Fruit fly (Drosophila melanogaster): Measurements from ENCODE around the gene eIF1A.

Gene eIF1A

DNA sequence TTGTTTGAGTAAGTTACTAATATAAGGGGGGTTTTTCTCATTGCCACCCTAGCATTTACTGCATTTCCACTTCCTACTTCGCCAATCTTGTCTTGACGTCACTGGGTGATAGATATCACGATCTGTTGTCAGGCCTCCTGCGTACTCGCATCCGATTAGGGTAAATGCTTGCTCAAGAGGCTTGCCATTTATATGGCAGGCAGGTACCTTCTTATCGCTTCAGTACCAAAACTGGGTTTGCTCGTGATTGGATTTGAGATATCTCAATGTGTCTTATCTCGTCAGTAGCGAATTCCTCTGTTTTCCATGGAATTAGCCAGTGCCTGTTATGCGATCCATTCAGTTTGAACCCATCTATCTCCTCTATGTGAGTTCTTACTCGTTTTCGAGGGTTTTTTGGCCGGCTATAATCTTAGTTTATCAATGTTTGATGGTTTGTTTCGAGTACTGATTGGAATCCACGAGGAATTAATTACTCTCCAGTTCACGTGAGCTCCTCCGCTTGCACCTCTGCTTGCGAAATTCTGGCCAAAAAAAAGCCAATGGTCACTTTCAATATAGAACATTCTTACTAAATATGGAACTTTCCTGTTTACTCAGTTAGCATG lies 6.5 kb downstream of the eIF1A start:
- TF ChIP-seq CG15710 (tag; optimal IDR thresholded peaks at IDR 0.05): no peak
- TF ChIP-seq rn (GFP tag; IDR thresholded peaks at IDR 0.05): no peak
- TF ChIP-seq Pif1A (GFP tag; optimal IDR thresholded peaks at IDR 0.05): no peak
- TF ChIP-seq CG13204 (GFP tag; optimal IDR thresholded peaks at IDR 0.05): no peak
- no peak for TF ChIP-seq CG12605 (GFP tag; IDR thresholded peaks at IDR 0.05)
- TF ChIP-seq Ets98B (GFP tag; IDR thresholded peaks at IDR 0.05): no peak
- TF ChIP-seq CG17806 (tag; optimal IDR thresholded peaks at IDR 0.05): no peak
- no peak for TF ChIP-seq CG10348 (GFP tag; IDR thresholded peaks at IDR 0.05)
- no peak for TF ChIP-seq CG32121 (GFP tag; IDR thresholded peaks at IDR 0.05)
- no peak for TF ChIP-seq Snoo (tag; optimal IDR thresholded peaks at IDR 0.05)
- no peak for TF ChIP-seq CG4496 (GFP tag; IDR thresholded peaks at IDR 0.05)
- TF ChIP-seq CG8301 (tag; optimal IDR thresholded peaks at IDR 0.05): no peak
- TF ChIP-seq fd96Ca (GFP tag; IDR thresholded peaks at IDR 0.05): no peak
- no peak for TF ChIP-seq CG14655 (GFP tag; optimal IDR thresholded peaks at IDR 0.05)
- no peak for TF ChIP-seq CG9948 (tag; optimal IDR thresholded peaks at IDR 0.05)
- no peak for TF ChIP-seq CG8159 (tag; optimal IDR thresholded peaks at IDR 0.05)
- TF ChIP-seq D1 (tag; optimal IDR thresholded peaks at IDR 0.05): no peak

dm6 chr3R:18283441-18283840 lies 9.0 kb downstream of the eIF1A start, which contains the start of the genes CG14312 and CG8064:
TSS of gene CG14312 (minus strand) at chr3R:18283528.
TSS of gene CG8064 (plus strand) at chr3R:18283660.
- no peak for TF ChIP-seq CG34367 (tag; optimal IDR thresholded peaks at IDR 0.05)
- TF ChIP-seq rn (GFP tag; IDR thresholded peaks at IDR 0.05): no peak
- no peak for TF ChIP-seq CG14655 (GFP tag; optimal IDR thresholded peaks at IDR 0.05)
- no peak for TF ChIP-seq EcR (GFP tag; optimal IDR thresholded peaks at IDR 0.05)
- no peak for TF ChIP-seq fd96Ca (GFP tag; IDR thresholded peaks at IDR 0.05)
- TF ChIP-seq CG8159 (tag; optimal IDR thresholded peaks at IDR 0.05): no peak
- TF ChIP-seq CG12605 (GFP tag; IDR thresholded peaks at IDR 0.05): no peak
- no peak for TF ChIP-seq CG13204 (GFP tag; optimal IDR thresholded peaks at IDR 0.05)
- no peak for TF ChIP-seq D1 (tag; optimal IDR thresholded peaks at IDR 0.05)
- no peak for TF ChIP-seq Ets98B (GFP tag; IDR thresholded peaks at IDR 0.05)
- no peak for TF ChIP-seq CG15710 (tag; optimal IDR thresholded peaks at IDR 0.05)
- no peak for TF ChIP-seq CG9948 (tag; optimal IDR thresholded peaks at IDR 0.05)
- TF ChIP-seq Pif1A (GFP tag; optimal IDR thresholded peaks at IDR 0.05): no peak
- TF ChIP-seq CG4496 (GFP tag; IDR thresholded peaks at IDR 0.05): no peak
- no peak for TF ChIP-seq CG8301 (tag; optimal IDR thresholded peaks at IDR 0.05)
- no peak for TF ChIP-seq CG17806 (tag; optimal IDR thresholded peaks at IDR 0.05)
- TF ChIP-seq CG32121 (GFP tag; IDR thresholded peaks at IDR 0.05): no peak
- TF ChIP-seq gl (tag; optimal IDR thresholded peaks at IDR 0.05): no peak
- TF ChIP-seq CG10348 (GFP tag; IDR thresholded peaks at IDR 0.05): no peak

DNA sequence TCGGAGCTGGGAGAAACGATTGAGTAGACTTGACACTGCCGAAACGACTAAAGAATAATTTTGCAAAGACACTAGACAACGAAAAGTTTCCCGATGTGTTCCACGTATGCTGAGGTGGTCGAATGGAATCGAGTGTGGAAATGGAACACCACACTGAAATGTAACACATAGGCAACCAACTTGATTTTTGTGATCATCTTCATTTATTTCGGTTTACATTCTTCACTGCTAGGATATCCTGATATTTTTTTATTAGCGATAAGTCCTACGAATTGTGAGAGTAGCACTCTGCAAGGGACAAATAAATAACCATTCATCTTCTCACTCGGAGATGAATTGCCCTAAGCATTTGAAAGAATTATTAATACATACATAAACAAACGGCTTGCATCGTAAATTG lies 14.2 kb downstream of the eIF1A start, which contains the start of gene CG7131:
Gene CG7131, minus strand, starts transcription at position 101 of the 400 bp plus-strand sequence.
- TF ChIP-seq CG32121 (GFP tag; IDR thresholded peaks at IDR 0.05): no peak

DNA sequence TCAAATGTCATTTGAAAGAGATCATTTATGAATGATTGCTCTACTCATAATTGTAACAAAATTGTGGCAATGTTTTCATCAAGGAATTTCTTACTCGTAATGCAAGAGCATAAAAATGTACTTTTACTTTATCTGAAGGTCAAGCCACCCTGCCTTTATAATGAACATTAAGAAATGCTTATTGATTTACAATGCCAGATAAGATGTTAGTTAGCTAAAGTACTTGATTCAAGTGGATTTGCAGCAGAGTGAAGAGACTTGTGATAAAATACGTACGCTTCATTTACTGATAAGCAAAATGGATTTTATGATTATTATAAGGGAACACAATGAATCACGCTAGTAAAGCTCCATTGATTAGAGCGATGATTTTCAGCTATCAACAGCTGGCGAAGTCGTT lies 17.4 kb downstream of the eIF1A start:
- TF ChIP-seq CG15710 (tag; optimal IDR thresholded peaks at IDR 0.05): no peak
- no peak for TF ChIP-seq CG17806 (tag; optimal IDR thresholded peaks at IDR 0.05)
- TF ChIP-seq Ets98B (GFP tag; IDR thresholded peaks at IDR 0.05): no peak
- no peak for TF ChIP-seq CG8301 (tag; optimal IDR thresholded peaks at IDR 0.05)
- TF ChIP-seq rn (GFP tag; IDR thresholded peaks at IDR 0.05): no peak
- TF ChIP-seq Pif1B (GFP tag; optimal IDR thresholded peaks at IDR 0.05): no peak
- TF ChIP-seq CG12605 (GFP tag; IDR thresholded peaks at IDR 0.05): no peak
- TF ChIP-seq CG4496 (GFP tag; IDR thresholded peaks at IDR 0.05): no peak
- no peak for TF ChIP-seq CG14655 (GFP tag; optimal IDR thresholded peaks at IDR 0.05)
- no peak for TF ChIP-seq CG8159 (tag; optimal IDR thresholded peaks at IDR 0.05)
- TF ChIP-seq CG32121 (GFP tag; IDR thresholded peaks at IDR 0.05): no peak
- no peak for TF ChIP-seq fd96Ca (GFP tag; IDR thresholded peaks at IDR 0.05)
- TF ChIP-seq Pif1A (GFP tag; optimal IDR thresholded peaks at IDR 0.05): no peak
- TF ChIP-seq CG34367 (tag; optimal IDR thresholded peaks at IDR 0.05): no peak
- TF ChIP-seq EcR (GFP tag; optimal IDR thresholded peaks at IDR 0.05): no peak
- no peak for TF ChIP-seq CG13204 (GFP tag; optimal IDR thresholded peaks at IDR 0.05)
- TF ChIP-seq Snoo (tag; optimal IDR thresholded peaks at IDR 0.05): no peak
- TF ChIP-seq CG9948 (tag; optimal IDR thresholded peaks at IDR 0.05): no peak
- TF ChIP-seq D1 (tag; optimal IDR thresholded peaks at IDR 0.05): no peak
- no peak for TF ChIP-seq gl (tag; optimal IDR thresholded peaks at IDR 0.05)

- TF ChIP-seq CG32121 (GFP tag; IDR thresholded peaks at IDR 0.05) (no peak), CG15710 (tag; optimal IDR thresholded peaks at IDR 0.05) (no peak), CG17806 (tag; optimal IDR thresholded peaks at IDR 0.05) (no peak), CG14655 (GFP tag; optimal IDR thresholded peaks at IDR 0.05) (no peak), Snoo (tag; optimal IDR thresholded peaks at IDR 0.05) (no peak), gl (tag; optimal IDR thresholded peaks at IDR 0.05) (no peak), CG4496 (GFP tag; IDR thresholded peaks at IDR 0.05) (no peak), Pif1A (GFP tag; optimal IDR thresholded peaks at IDR 0.05) (no peak), CG8301 (tag; optimal IDR thresholded peaks at IDR 0.05) (no peak), Ets98B (GFP tag; IDR thresholded peaks at IDR 0.05) (no peak)
Measured at dm6 chr3R:18292371-18292770, 17.9 kb downstream of the eIF1A start.

dm6 chr3R:18294488-18294887 lies 20.0 kb downstream of the eIF1A start:
- peak; percentile 9 for TF ChIP-seq EcR (GFP tag; optimal IDR thresholded peaks at IDR 0.05)
- no peak for TF ChIP-seq CG13204 (GFP tag; optimal IDR thresholded peaks at IDR 0.05)
- peak; percentile 36; the same call in 1 of the 3 replicates for TF ChIP-seq CG4496 (GFP tag; IDR thresholded peaks at IDR 0.05)
- no peak for TF ChIP-seq CG10348 (GFP tag; IDR thresholded peaks at IDR 0.05)
